Worm (Caenorhabditis elegans): ENCODE measurements around the gene emb-4.

ce11 chrV:18940341-18940740 lies 45.6 kb upstream of the emb-4 start, which contains the start of gene Y80D3A.8:
- TF ChIP-seq pha-4 (GFP tag; IDR thresholded peaks at IDR 0.05) (no peak), pha-4 (tag; optimal IDR thresholded peaks at IDR 0.05) (no peak), dpl-1 (GFP tag; optimal IDR thresholded peaks at IDR 0.05) (no peak), ceh-82 (tag; optimal IDR thresholded peaks at IDR 0.05) (no peak), lir-3 (tag; optimal IDR thresholded peaks at IDR 0.05) (no peak), mep-1 (tag; optimal IDR thresholded peaks at IDR 0.05) (no peak), ceh-62 (tag; optimal IDR thresholded peaks at IDR 0.05) (no peak), nhr-237 (tag; optimal IDR thresholded peaks at IDR 0.05) (no peak), nhr-11 (tag; optimal IDR thresholded peaks at IDR 0.05) (no peak), ceh-28 (tag; optimal IDR thresholded peaks at IDR 0.05) (no peak), lin-13 (GFP tag; optimal IDR thresholded peaks at IDR 0.05) (no peak), mdt-29 (GFP tag; IDR thresholded peaks at IDR 0.05) (no peak), duxl-1 (tag; optimal IDR thresholded peaks at IDR 0.05; ENCODE audit: poor library complexity) (no peak), unc-130 (GFP tag; optimal IDR thresholded peaks at IDR 0.05) (no peak)
